Worm (Caenorhabditis elegans) whole organism, midembryonic: ENCODE results near the gene dgn-1.

Experiments
- ref-1 ChIP-seq: fragments of 200-800 bp; sonication (Bioruptor generic); conservative IDR thresholded peaks from 2 replicates; pipeline ENCODE4 v1.3.6; 2022; ENCODE audit warnings: missing genetic modification reagents, missing genetic modification characterization, missing compliant biosample characterization
- tab-1 ChIP-seq: fragments of 200-800 bp; sonication (Bioruptor generic); IDR thresholded peaks from 2 replicates; pipeline ENCODE4 v1.3.6; 2022; ENCODE audit warnings: missing genetic modification characterization, missing compliant biosample characterization
- ztf-29 ChIP-seq: fragments of 200-800 bp; sonication (Bioruptor generic); IDR thresholded peaks from 2 replicates; pipeline ENCODE4 v1.3.6; 2022; ENCODE audit warnings: missing genetic modification reagents, missing genetic modification characterization, missing compliant biosample characterization

DNA sequence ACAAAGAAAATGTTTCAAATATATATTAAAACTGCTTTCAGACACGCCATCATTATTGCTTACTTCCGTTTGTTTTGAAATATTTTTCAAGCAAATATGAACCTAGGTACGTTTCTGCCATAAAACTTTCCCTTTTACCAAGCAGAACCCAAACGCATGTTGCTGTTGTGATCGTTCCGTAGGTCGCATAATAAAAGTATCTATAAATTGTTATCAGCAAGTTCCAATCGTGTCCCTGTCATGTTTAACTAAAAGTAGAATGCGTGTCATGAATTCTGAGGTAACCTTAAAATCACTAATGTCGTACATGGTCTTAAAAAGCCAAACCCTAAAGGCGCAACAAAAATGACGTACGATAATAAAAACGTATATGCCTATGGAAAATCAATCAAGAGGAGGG lies 23.1 kb upstream of the dgn-1 start:
- TF ChIP-seq tab-1 (no peak), ztf-29 (GFP tag; lab: Robert Waterston, UW) (no peak), ref-1 (GFP tag; lab: Robert Waterston, UW) (no peak)
